Fruit fly (Drosophila melanogaster) whole organism, embryonic: Measurements from ENCODE around the gene CG32032.
A peak's percentile ranks its signal among the peaks of the same experiment; 100 is the strongest.

Experiments used
- ATbp ChIP-seq: fragments of 200-800 bp; sonication (Bioruptor generic); optimal IDR thresholded peaks from 2 replicates; lab custom pipeline; 2017; ENCODE audit warnings: missing biosample characterization, mild to moderate bottlenecking, missing genetic modification characterization, missing genetic modification reagents
- Ada2b ChIP-seq: fragments of 200-800 bp; sonication (Bioruptor generic); IDR thresholded peaks from 2 replicates; pipeline ENCODE4 v1.3.6; 2022; ENCODE audit warnings: missing biosample characterization, missing genetic modification characterization
- Asciz ChIP-seq: fragments of 200-800 bp; sonication (Bioruptor generic); optimal IDR thresholded peaks from 2 replicates; lab custom pipeline; 2017; ENCODE audit warnings: missing biosample characterization, mild to moderate bottlenecking, missing genetic modification characterization, missing genetic modification reagents
- Awh ChIP-seq: fragments of 200-800 bp; sonication (Bioruptor generic); IDR thresholded peaks from 2 replicates; pipeline ENCODE4, ENCODE4 v1.3.6; 2022; ENCODE audit warnings: missing biosample characterization, missing genetic modification characterization
- CG10147 ChIP-seq: fragments of 200-800 bp; sonication (Bioruptor generic); optimal IDR thresholded peaks from 2 replicates; lab custom pipeline; 2019; ENCODE audit warnings: missing biosample characterization, mild to moderate bottlenecking, missing genetic modification characterization, moderate library complexity
- CG10321 ChIP-seq: fragments of 200-800 bp; sonication (Bioruptor generic); IDR thresholded peaks from 2 replicates; pipeline ENCODE4 v1.3.6; 2022; ENCODE audit warnings: missing biosample characterization, missing genetic modification characterization
- CG10462 ChIP-seq: fragments of 200-800 bp; sonication (Bioruptor generic); optimal IDR thresholded peaks from 2 replicates; lab custom pipeline; 2016; ENCODE audit warnings: missing biosample characterization, missing genetic modification characterization
- CG10959 ChIP-seq: fragments of 200-800 bp; sonication (Bioruptor generic); IDR thresholded peaks from 2 replicates; pipeline ENCODE4 v1.3.6; 2022; ENCODE audit warnings: missing biosample characterization, missing genetic modification characterization
- CG11398 ChIP-seq: fragments of 200-800 bp; sonication (Bioruptor generic); optimal IDR thresholded peaks from 2 replicates; lab custom pipeline; 2016; ENCODE audit warnings: missing biosample characterization, missing genetic modification characterization
- CG12219 ChIP-seq: fragments of 200-800 bp; sonication (Bioruptor generic); optimal IDR thresholded peaks from 3 replicates; lab custom pipeline; 2018; ENCODE audit warnings: missing biosample characterization, mild to moderate bottlenecking, missing genetic modification characterization
- CG15479 ChIP-seq: fragments of 200-800 bp; sonication (Bioruptor generic); optimal IDR thresholded peaks from 3 replicates; lab custom pipeline; 2019; ENCODE audit warnings: missing biosample characterization, mild to moderate bottlenecking, missing genetic modification characterization, moderate library complexity
- CG18476 ChIP-seq: fragments of 200-800 bp; sonication (Bioruptor generic); optimal IDR thresholded peaks from 2 replicates; lab custom pipeline; 2016; ENCODE audit warnings: missing biosample characterization, mild to moderate bottlenecking, missing genetic modification characterization
- CG33557 ChIP-seq: fragments of 200-800 bp; sonication (Bioruptor generic); optimal IDR thresholded peaks from 2 replicates; lab custom pipeline; 2019; ENCODE audit warnings: missing biosample characterization, mild to moderate bottlenecking, missing genetic modification characterization, moderate library complexity
- CG3726 ChIP-seq: fragments of 200-800 bp; sonication (Bioruptor generic); IDR thresholded peaks from 3 replicates; pipeline ENCODE4, ENCODE4 v1.3.6; 2022; ENCODE audit warnings: missing biosample characterization, missing genetic modification characterization
- CG6854 ChIP-seq: fragments of 200-800 bp; sonication (Bioruptor generic); optimal IDR thresholded peaks from 3 replicates; lab custom pipeline; 2017; ENCODE audit warnings: missing biosample characterization, mild to moderate bottlenecking, missing genetic modification characterization
- CG7928 ChIP-seq: fragments of 200-800 bp; sonication (Bioruptor generic); optimal IDR thresholded peaks from 2 replicates; lab custom pipeline; 2017; ENCODE audit warnings: missing biosample characterization, mild to moderate bottlenecking, missing genetic modification characterization
- CG7963 ChIP-seq: fragments of 200-800 bp; sonication (Bioruptor generic); IDR thresholded peaks from 3 replicates; pipeline ENCODE4 v1.3.6; 2022; ENCODE audit warnings: missing biosample characterization, missing genetic modification characterization; ENCODE audit not compliant: partially characterized antibody
- CG8089 ChIP-seq: fragments of 200-800 bp; sonication (Bioruptor generic); optimal IDR thresholded peaks from 3 replicates; lab custom pipeline; 2016; ENCODE audit warnings: missing biosample characterization, missing genetic modification characterization
- CG8924 ChIP-seq: fragments of 200-800 bp; optimal IDR thresholded peaks from 3 replicates; lab custom pipeline; 2019; ENCODE audit warnings: missing biosample characterization, mild to moderate bottlenecking, missing genetic modification characterization, moderate library complexity
- CG8944 ChIP-seq: fragments of 200-800 bp; sonication (Bioruptor generic); optimal IDR thresholded peaks from 3 replicates; lab custom pipeline; 2016; ENCODE audit warnings: missing biosample characterization, missing genetic modification characterization
- Camta ChIP-seq: fragments of 200-800 bp; sonication (Bioruptor generic); optimal IDR thresholded peaks from 2 replicates; lab custom pipeline; 2016; ENCODE audit warnings: missing biosample characterization, missing genetic modification characterization
- Dek ChIP-seq: fragments of 200-800 bp; sonication (Bioruptor generic); optimal IDR thresholded peaks from 3 replicates; lab custom pipeline; 2019; ENCODE audit warnings: missing biosample characterization, mild to moderate bottlenecking, missing genetic modification characterization, moderate library complexity
- Dp ChIP-seq: fragments of 200-800 bp; sonication (Bioruptor generic); optimal IDR thresholded peaks from 2 replicates; lab custom pipeline; 2018; ENCODE audit warnings: missing biosample characterization, mild to moderate bottlenecking, missing genetic modification characterization, moderate library complexity
- Fer2 ChIP-seq: fragments of 200-800 bp; sonication (Bioruptor generic); optimal IDR thresholded peaks from 2 replicates; lab custom pipeline; 2018; ENCODE audit warnings: missing biosample characterization, mild to moderate bottlenecking, missing genetic modification characterization, moderate library complexity
- MESR4 ChIP-seq: fragments of 200-800 bp; sonication (Bioruptor generic); optimal IDR thresholded peaks from 2 replicates; lab custom pipeline; 2018; ENCODE audit warnings: missing biosample characterization, mild to moderate bottlenecking, missing genetic modification characterization, moderate library complexity
- NFAT ChIP-seq: fragments of 200-800 bp; sonication (Bioruptor generic); IDR thresholded peaks from 2 replicates; pipeline ENCODE4 v1.3.6; 2022; ENCODE audit warnings: missing biosample characterization, missing genetic modification characterization
- Pdp1 ChIP-seq, 2 experiments: fragments of 200-800 bp; sonication (Bioruptor generic); optimal IDR thresholded peaks; 3 replicates each; lab custom pipeline; 2016; ENCODE audit warnings: missing biosample characterization in 2 of 2, missing genetic modification characterization in 2 of 2, mild to moderate bottlenecking in 1 of 2, moderate library complexity in 1 of 2
- Rfx ChIP-seq: fragments of 200-800 bp; sonication (Bioruptor generic); IDR thresholded peaks from 2 replicates; pipeline ENCODE4 v1.3.6; 2022; ENCODE audit warnings: missing biosample characterization, missing genetic modification characterization
- Sin3A ChIP-seq: fragments of >200 bp; optimal IDR thresholded peaks from 2 replicates; lab custom pipeline; 2018
- Sry-δ ChIP-seq: fragments of 200-800 bp; sonication (Bioruptor generic); optimal IDR thresholded peaks from 2 replicates; lab custom pipeline; 2016; ENCODE audit warnings: missing biosample characterization, missing genetic modification characterization
- Trl ChIP-seq, 3 experiments: fragments of >200 bp in 2 of 3; fragments of 200-800 bp in 1 of 3; sonication (Bioruptor generic) in 1 of 3; optimal IDR thresholded peaks; 2 replicates in 1 of 3; 3 replicates in 2 of 3; lab custom pipeline; 2016 to 2017; ENCODE audit warnings: missing biosample characterization in 1 of 3, missing genetic modification characterization in 1 of 3
- amos ChIP-seq: fragments of 200-800 bp; sonication (Bioruptor generic); IDR thresholded peaks from 2 replicates; pipeline ENCODE4 v1.3.6; 2022; ENCODE audit warnings: missing biosample characterization, missing genetic modification characterization; ENCODE audit not compliant: partially characterized antibody
- ara ChIP-seq: fragments of 200-800 bp; sonication (Bioruptor generic); IDR thresholded peaks from 2 replicates; pipeline ENCODE4 v1.3.6; 2022; ENCODE audit warnings: missing biosample characterization, missing genetic modification characterization
- chn ChIP-seq: fragments of 200-800 bp; sonication (Bioruptor generic); optimal IDR thresholded peaks from 2 replicates; lab custom pipeline; 2016; ENCODE audit warnings: missing biosample characterization, missing genetic modification characterization
- dmrt11E ChIP-seq: fragments of 200-800 bp; sonication (Bioruptor generic); optimal IDR thresholded peaks from 3 replicates; lab custom pipeline; 2018; ENCODE audit warnings: missing biosample characterization, mild to moderate bottlenecking, missing genetic modification characterization, moderate library complexity
- esg ChIP-seq: fragments of 200-800 bp; sonication (Bioruptor generic); conservative IDR thresholded peaks from 2 replicates; pipeline ENCODE4 v1.3.6; 2022; ENCODE audit warnings: missing biosample characterization, missing genetic modification characterization
- exex ChIP-seq: fragments of 200-800 bp; sonication (Bioruptor generic); optimal IDR thresholded peaks from 4 replicates; lab custom pipeline; 2018; ENCODE audit warnings: missing biosample characterization, mild to moderate bottlenecking, missing genetic modification characterization, moderate library complexity
- ftz-f1 ChIP-seq: fragments of 200-800 bp; sonication (Bioruptor generic); optimal IDR thresholded peaks from 2 replicates; lab custom pipeline; 2016; ENCODE audit warnings: missing biosample characterization, missing genetic modification characterization
- gce ChIP-seq: fragments of 200-800 bp; sonication (Bioruptor generic); IDR thresholded peaks from 3 replicates; pipeline ENCODE4 v1.3.6; 2022; ENCODE audit warnings: missing biosample characterization, missing genetic modification characterization
- gcm ChIP-seq: fragments of 200-800 bp; sonication (Bioruptor generic); optimal IDR thresholded peaks from 2 replicates; lab custom pipeline; 2019; ENCODE audit warnings: missing biosample characterization, mild to moderate bottlenecking, missing genetic modification characterization, moderate library complexity
- gem ChIP-seq: fragments of 200-800 bp; sonication (Bioruptor generic); optimal IDR thresholded peaks from 2 replicates; lab custom pipeline; 2019; ENCODE audit warnings: missing biosample characterization, mild to moderate bottlenecking, missing genetic modification characterization, moderate library complexity
- kah ChIP-seq: fragments of 200-800 bp; sonication (Bioruptor generic); optimal IDR thresholded peaks from 2 replicates; lab custom pipeline; 2018; ENCODE audit warnings: missing biosample characterization, mild to moderate bottlenecking, missing genetic modification characterization
- mam ChIP-seq: fragments of 200-800 bp; sonication (Bioruptor generic); optimal IDR thresholded peaks from 3 replicates; lab custom pipeline; 2016; ENCODE audit warnings: missing biosample characterization, missing genetic modification characterization
- nmo ChIP-seq: fragments of 200-800 bp; sonication (Bioruptor generic); optimal IDR thresholded peaks from 2 replicates; lab custom pipeline; 2018; ENCODE audit warnings: missing biosample characterization, mild to moderate bottlenecking, missing genetic modification characterization, moderate library complexity
- pnt ChIP-seq: fragments of 200-800 bp; sonication (Bioruptor generic); optimal IDR thresholded peaks from 3 replicates; lab custom pipeline; 2016; ENCODE audit warnings: missing biosample characterization, missing genetic modification characterization
- run ChIP-seq: fragments of 200-800 bp; sonication (Bioruptor generic); optimal IDR thresholded peaks from 3 replicates; lab custom pipeline; 2018; ENCODE audit warnings: missing biosample characterization, mild to moderate bottlenecking, missing genetic modification characterization
- sd ChIP-seq: fragments of 200-800 bp; sonication (Bioruptor generic); optimal IDR thresholded peaks from 3 replicates; lab custom pipeline; 2018; ENCODE audit warnings: missing biosample characterization, mild to moderate bottlenecking, missing genetic modification characterization, moderate library complexity
- sima ChIP-seq: fragments of 200-800 bp; sonication (Bioruptor generic); optimal IDR thresholded peaks from 2 replicates; lab custom pipeline; 2016; ENCODE audit warnings: missing biosample characterization, missing genetic modification characterization
- tgo ChIP-seq: fragments of 200-800 bp; sonication (Bioruptor generic); IDR thresholded peaks from 3 replicates; pipeline ENCODE4 v1.3.6; 2022; ENCODE audit warnings: missing biosample characterization, missing genetic modification characterization
- vnd ChIP-seq: fragments of 200-800 bp; sonication (Bioruptor generic); IDR thresholded peaks from 3 replicates; pipeline ENCODE4 v1.3.6; 2022; ENCODE audit warnings: missing biosample characterization, missing genetic modification characterization; ENCODE audit not compliant: partially characterized antibody
- wdn ChIP-seq: fragments of 200-800 bp; sonication (Bioruptor generic); IDR thresholded peaks from 2 replicates; pipeline ENCODE4 v1.3.6; 2022; ENCODE audit warnings: missing biosample characterization, missing genetic modification characterization
- zfh2 ChIP-seq: fragments of 200-800 bp; sonication (Bioruptor generic); optimal IDR thresholded peaks from 2 replicates; lab custom pipeline; 2016; ENCODE audit warnings: missing biosample characterization, missing genetic modification characterization

Gene CG32032

dm6 chr3L:9051830-9052259 is 41.0 kb upstream of the CG32032 start (continued):
- TF ChIP-seq CG11398 (GFP tag; lab: Kevin White, UChicago), result no peak
- TF ChIP-seq kah (GFP tag; lab: Kevin White, UChicago), result no peak
- no peak for TF ChIP-seq exex (tag; lab: Kevin White, UChicago)
- peak; percentile 47 to 51 for TF ChIP-seq Trl (optimal IDR thresholded peaks at IDR 0.05; lab: Kevin White, UChicago)
- TF ChIP-seq Trl (GFP tag; optimal IDR thresholded peaks at IDR 0.05; lab: Kevin White, UChicago), result no peak
- no peak for TF ChIP-seq CG8089 (GFP tag; lab: Kevin White, UChicago)
- TF ChIP-seq CG10462 (GFP tag; lab: Kevin White, UChicago), result no peak
- no peak for TF ChIP-seq amos
- no peak for TF ChIP-seq sima (GFP tag; lab: Kevin White, UChicago)
- TF ChIP-seq run, result no peak
- TF ChIP-seq Ada2b (GFP tag; lab: Robert Waterston, UW), result no peak
- no peak for TF ChIP-seq CG8924 (tag; lab: Kevin White, UChicago)
- no peak for TF ChIP-seq Dek (tag; lab: Kevin White, UChicago)
- TF ChIP-seq CG3726, result no peak
- no peak for TF ChIP-seq CG10147
- no peak for TF ChIP-seq CG12219 (GFP tag; lab: Kevin White, UChicago)
- no peak for TF ChIP-seq gce
- no peak for TF ChIP-seq zfh2
- no peak for TF ChIP-seq CG6854
- no peak for TF ChIP-seq CG33557 (GFP tag; lab: Kevin White, UChicago)
- TF ChIP-seq CG10321, result no peak
- no peak for TF ChIP-seq CG7963 (GFP tag; lab: Robert Waterston, UW)
- TF ChIP-seq ara (GFP tag; lab: Robert Waterston, UW), result no peak
- TF ChIP-seq ftz-f1 (GFP tag; lab: Kevin White, UChicago), result no peak
- no peak for TF ChIP-seq pnt (GFP tag; lab: Kevin White, UChicago)
- TF ChIP-seq esg (GFP tag; lab: Robert Waterston, UW), result no peak
- TF ChIP-seq CG7928 (GFP tag; lab: Kevin White, UChicago), result no peak
- no peak for TF ChIP-seq CG8944 (GFP tag; lab: Kevin White, UChicago)
- no peak for TF ChIP-seq Asciz
- TF ChIP-seq Camta (GFP tag; lab: Kevin White, UChicago), result no peak
- no peak for TF ChIP-seq vnd (GFP tag; lab: Robert Waterston, UW)
- TF ChIP-seq gcm, result peak; percentile 14
- no peak for TF ChIP-seq nmo (GFP tag; lab: Kevin White, UChicago)
- no peak for TF ChIP-seq Pdp1 (GFP tag; optimal IDR thresholded peaks at IDR 0.05; lab: Kevin White, UChicago)
- TF ChIP-seq Dp (GFP tag; lab: Kevin White, UChicago), result no peak
- no peak for TF ChIP-seq Fer2 (tag; lab: Kevin White, UChicago)
- no peak for TF ChIP-seq CG15479 (GFP tag; lab: Kevin White, UChicago)
- TF ChIP-seq wdn (GFP tag; lab: Robert Waterston, UW), result no peak
- TF ChIP-seq Sin3A, result no peak
- no peak for TF ChIP-seq CG18476 (GFP tag; lab: Kevin White, UChicago)
- no peak for TF ChIP-seq tgo (GFP tag; lab: Robert Waterston, UW)
- TF ChIP-seq Awh (GFP tag; lab: Robert Waterston, UW), result no peak
- TF ChIP-seq mam (GFP tag; lab: Kevin White, UChicago), result no peak
- no peak for TF ChIP-seq chn (GFP tag; lab: Kevin White, UChicago)
- TF ChIP-seq Rfx (GFP tag; lab: Robert Waterston, UW), result no peak
- no peak for TF ChIP-seq gem (tag; lab: Kevin White, UChicago)
- TF ChIP-seq ATbp (GFP tag; lab: Kevin White, UChicago), result no peak
- no peak for TF ChIP-seq MESR4
- no peak for TF ChIP-seq sd (tag; lab: Kevin White, UChicago)
- no peak for TF ChIP-seq dmrt11E (tag; lab: Kevin White, UChicago)
- TF ChIP-seq Sry-δ (GFP tag; lab: Kevin White, UChicago), result no peak
- TF ChIP-seq CG10959 (GFP tag; lab: Robert Waterston, UW), result no peak
- no peak for TF ChIP-seq NFAT (GFP tag; lab: Robert Waterston, UW)
